Worm (Caenorhabditis elegans) whole organism, L2 larva: ENCODE results near the gene F47B10.8.

Source experiments
- dmd-4 ChIP-seq: sonication (generic microtip); optimal IDR thresholded peaks from 2 replicates; lab custom pipeline; 2017; ENCODE audit warnings: missing biosample characterization, missing genetic modification characterization
- elt-3 ChIP-seq: sonication (generic microtip); optimal IDR thresholded peaks from 2 replicates; lab custom pipeline; 2017; ENCODE audit warnings: missing biosample characterization, missing genetic modification characterization
- nhr-129 ChIP-seq: fragments of 150-350 bp; optimal IDR thresholded peaks from 2 replicates; lab custom pipeline; 2014; ENCODE audit warnings: missing biosample characterization, missing genetic modification characterization
- nhr-25 ChIP-seq: fragments of 150-350 bp; sonication (generic microtip); optimal IDR thresholded peaks from 3 replicates; lab custom pipeline; 2014; ENCODE audit warnings: missing biosample characterization, missing genetic modification characterization

F47B10.8 gene

ce11 chrX:10859211-10859610 is 51.4 kb downstream of the F47B10.8 start, which contains the start of gene pgp-5:
Gene pgp-5, minus strand, starts transcription at chrX:10859297.
- TF ChIP-seq nhr-129 (tag; lab: Kevin White, UChicago) (no peak), nhr-25 (tag; lab: Kevin White, UChicago) (no peak), dmd-4 (no peak), elt-3 (no peak)
